Worm (Caenorhabditis elegans) whole organism, young adult: ENCODE data around the gene ndx-6.

Experiments used
- B0019.2 ChIP-seq: fragments of 200-800 bp; sonication (Bioruptor generic); conservative IDR thresholded peaks from 2 replicates; pipeline ENCODE4 v1.3.6; 2022; ENCODE audit warnings: missing genetic modification reagents, missing genetic modification characterization, missing compliant biosample characterization
- B0035.1 ChIP-seq: sonication (generic microtip); optimal IDR thresholded peaks from 2 replicates; lab custom pipeline; 2016; ENCODE audit warnings: missing genetic modification characterization, mild to moderate bottlenecking, missing compliant biosample characterization, missing genotype, missing genetic modification reagents
- C06A6.2 ChIP-seq: fragments of 200-800 bp; sonication (Bioruptor generic); conservative IDR thresholded peaks from 2 replicates; pipeline ENCODE4 v1.3.6; 2022; ENCODE audit warnings: missing genetic modification characterization, missing compliant biosample characterization
- D2030.7 ChIP-seq: fragments of 200-800 bp; sonication (Bioruptor generic); IDR thresholded peaks from 2 replicates; pipeline ENCODE4 v1.3.6; 2022; ENCODE audit warnings: missing genetic modification reagents, missing genetic modification characterization, missing compliant biosample characterization
- F33H1.4 ChIP-seq: fragments of 200-800 bp; sonication (Bioruptor generic); IDR thresholded peaks from 2 replicates; pipeline ENCODE4 v1.3.6; 2022; ENCODE audit warnings: missing genetic modification reagents, missing genetic modification characterization, missing compliant biosample characterization
- F39B2.1 ChIP-seq: fragments of 200-800 bp; sonication (Bioruptor generic); IDR thresholded peaks from 2 replicates; pipeline ENCODE4 v1.3.6; 2022; ENCODE audit warnings: missing genetic modification reagents, missing genetic modification characterization, missing compliant biosample characterization
- K12H6.12 ChIP-seq: fragments of 200-800 bp; sonication (Bioruptor generic); optimal IDR thresholded peaks from 2 replicates; lab custom pipeline; 2018; ENCODE audit warnings: mild to moderate bottlenecking, missing genetic modification characterization, missing compliant biosample characterization
- Y53G8AR.9 ChIP-seq: fragments of 200-800 bp; sonication (Bioruptor generic); conservative IDR thresholded peaks from 2 replicates; pipeline ENCODE4 v1.3.6; 2022; ENCODE audit warnings: missing genetic modification reagents, missing genetic modification characterization, missing compliant biosample characterization
- Y67H2A.10 ChIP-seq: fragments of 200-800 bp; sonication (Bioruptor generic); conservative IDR thresholded peaks from 2 replicates; pipeline ENCODE4 v1.3.6; 2022; ENCODE audit warnings: missing genetic modification reagents, missing genetic modification characterization, missing compliant biosample characterization
- Y79H2A.3 ChIP-seq: fragments of 200-800 bp; sonication (Bioruptor generic); conservative IDR thresholded peaks from 2 replicates; pipeline ENCODE4 v1.3.6; 2022; ENCODE audit warnings: missing genetic modification reagents, missing genetic modification characterization, missing compliant biosample characterization
- Y95B8A.8 ChIP-seq: fragments of 200-800 bp; sonication (Bioruptor generic); IDR thresholded peaks from 2 replicates; pipeline ENCODE4 v1.3.6; 2022; ENCODE audit warnings: missing genetic modification reagents, missing genetic modification characterization, missing compliant biosample characterization
- atf-7 ChIP-seq: sonication (generic microtip); optimal IDR thresholded peaks from 2 replicates; lab custom pipeline; 2017; ENCODE audit warnings: mild to moderate bottlenecking, missing genetic modification characterization, missing compliant biosample characterization
- athp-1 ChIP-seq: sonication (generic microtip); optimal IDR thresholded peaks from 2 replicates; lab custom pipeline; 2017; ENCODE audit warnings: mild to moderate bottlenecking, missing genetic modification characterization, missing compliant biosample characterization
- attf-3 ChIP-seq: fragments of 200-800 bp; sonication (Bioruptor generic); conservative IDR thresholded peaks from 2 replicates; pipeline ENCODE4 v1.3.6; 2022; ENCODE audit warnings: missing genetic modification reagents, missing genetic modification characterization, missing compliant biosample characterization
- attf-5 ChIP-seq: fragments of 200-800 bp; sonication (Bioruptor generic); optimal IDR thresholded peaks from 2 replicates; lab custom pipeline; 2018; ENCODE audit warnings: mild to moderate bottlenecking, missing genetic modification characterization, missing compliant biosample characterization
- attf-6 ChIP-seq: fragments of 200-800 bp; sonication (Bioruptor generic); IDR thresholded peaks from 2 replicates; pipeline ENCODE4 v1.3.6; 2022; ENCODE audit warnings: missing genetic modification reagents, missing genetic modification characterization, missing compliant biosample characterization
- bed-2 ChIP-seq: fragments of 200-800 bp; sonication (Bioruptor generic); IDR thresholded peaks from 2 replicates; pipeline ENCODE4 v1.3.6; 2022; ENCODE audit warnings: missing genetic modification reagents, missing genetic modification characterization, missing compliant biosample characterization
- cebp-2 ChIP-seq: fragments of 200-800 bp; sonication (Bioruptor generic); IDR thresholded peaks from 2 replicates; pipeline ENCODE4 v1.3.6; 2022; ENCODE audit warnings: missing genetic modification characterization, missing compliant biosample characterization
- ceh-91 ChIP-seq: fragments of 200-800 bp; sonication (Bioruptor generic); IDR thresholded peaks from 2 replicates; pipeline ENCODE4 v1.3.6; 2022; ENCODE audit warnings: missing genetic modification reagents, missing genetic modification characterization, missing compliant biosample characterization
- dpl-1 ChIP-seq: fragments of 150-350 bp; optimal IDR thresholded peaks from 2 replicates; lab custom pipeline; 2014; ENCODE audit warnings: missing biosample characterization, missing genetic modification reagents, missing genetic modification characterization
- efl-1 ChIP-seq: fragments of 150-350 bp; optimal IDR thresholded peaks from 2 replicates; lab custom pipeline; 2014; ENCODE audit warnings: missing biosample characterization, missing genetic modification reagents, missing genetic modification characterization
- egl-44 ChIP-seq: fragments of 200-800 bp; sonication (Bioruptor generic); IDR thresholded peaks from 2 replicates; pipeline ENCODE4 v1.3.6; 2022; ENCODE audit warnings: missing genetic modification reagents, missing genetic modification characterization, missing compliant biosample characterization
- ekl-4 ChIP-seq: fragments of 200-800 bp; sonication (Bioruptor generic); IDR thresholded peaks from 2 replicates; pipeline ENCODE4 v1.3.6; 2022; ENCODE audit warnings: missing genetic modification reagents, missing genetic modification characterization, missing compliant biosample characterization
- him-1 ChIP-seq: sonication (generic microtip); optimal IDR thresholded peaks from 2 replicates; lab custom pipeline; 2016; ENCODE audit warnings: missing genotype, missing genetic modification reagents, missing genetic modification characterization, missing compliant biosample characterization
- hrde-1 ChIP-seq: sonication (generic microtip); optimal IDR thresholded peaks from 2 replicates; lab custom pipeline; 2016; ENCODE audit warnings: missing genetic modification characterization, mild to moderate bottlenecking, missing compliant biosample characterization, moderate library complexity, missing genotype, missing genetic modification reagents, borderline replicate concordance
- lag-1 ChIP-seq: fragments of 200-800 bp; sonication (Bioruptor generic); IDR thresholded peaks from 2 replicates; pipeline ENCODE4 v1.3.6; 2022; ENCODE audit warnings: missing genetic modification reagents, missing genetic modification characterization, missing compliant biosample characterization
- let-526 ChIP-seq: fragments of 200-800 bp; sonication (Bioruptor generic); IDR thresholded peaks from 2 replicates; pipeline ENCODE4 v1.3.6; 2022; ENCODE audit warnings: missing genetic modification reagents, missing genetic modification characterization, missing compliant biosample characterization
- let-607 ChIP-seq, 2 experiments: fragments of 200-800 bp in 1 of 2; sonication (Bioruptor generic) in 1 of 2; sonication (generic microtip) in 1 of 2; optimal IDR thresholded peaks; 2 replicates each; lab custom pipeline; 2016 to 2018; ENCODE audit warnings: mild to moderate bottlenecking in 2 of 2, missing compliant biosample characterization in 2 of 2, missing genetic modification characterization in 2 of 2, moderate library complexity in 2 of 2, missing genotype in 1 of 2
- lin-40 ChIP-seq: sonication (generic microtip); optimal IDR thresholded peaks from 2 replicates; lab custom pipeline; 2016; ENCODE audit warnings: missing genetic modification characterization, mild to moderate bottlenecking, missing compliant biosample characterization, missing genotype, missing genetic modification reagents
- lir-1 ChIP-seq: fragments of 200-800 bp; sonication (Bioruptor generic); conservative IDR thresholded peaks from 2 replicates; pipeline ENCODE4 v1.3.6; 2022; ENCODE audit warnings: missing genetic modification reagents, missing genetic modification characterization, missing compliant biosample characterization
- lsy-27 ChIP-seq: sonication (generic microtip); optimal IDR thresholded peaks from 2 replicates; lab custom pipeline; 2017; ENCODE audit warnings: missing genetic modification characterization, mild to moderate bottlenecking, missing compliant biosample characterization, antibody characterized with exemption, missing genotype, borderline replicate concordance; ENCODE audit not compliant: insufficient read depth
- madf-3 ChIP-seq: fragments of 200-800 bp; sonication (Bioruptor generic); IDR thresholded peaks from 2 replicates; pipeline ENCODE4 v1.3.6; 2022; ENCODE audit warnings: missing genetic modification reagents, missing genetic modification characterization, missing compliant biosample characterization
- madf-6 ChIP-seq: fragments of 200-800 bp; sonication (Bioruptor generic); IDR thresholded peaks from 2 replicates; pipeline ENCODE4 v1.3.6; 2022; ENCODE audit warnings: missing genetic modification reagents, missing genetic modification characterization, missing compliant biosample characterization
- mcd-1 ChIP-seq: fragments of 200-800 bp; sonication (Bioruptor generic); IDR thresholded peaks from 2 replicates; pipeline ENCODE4 v1.3.6; 2022; ENCODE audit warnings: missing genetic modification reagents, missing genetic modification characterization, missing compliant biosample characterization
- nfya-1 ChIP-seq: sonication (generic microtip); optimal IDR thresholded peaks from 2 replicates; lab custom pipeline; 2017; ENCODE audit warnings: antibody characterized with exemption, missing compliant biosample characterization, missing genetic modification characterization, borderline replicate concordance; ENCODE audit not compliant: insufficient read depth
- nfyb-1 ChIP-seq: fragments of 200-800 bp; sonication (Bioruptor generic); IDR thresholded peaks from 2 replicates; pipeline ENCODE4 v1.3.6; 2022; ENCODE audit warnings: missing genetic modification reagents, missing genetic modification characterization, missing compliant biosample characterization
- nhr-27 ChIP-seq: fragments of 200-800 bp; sonication (Bioruptor generic); optimal IDR thresholded peaks from 2 replicates; lab custom pipeline; 2018; ENCODE audit warnings: mild to moderate bottlenecking, missing genetic modification characterization, moderate library complexity, missing compliant biosample characterization
- pbrm-1 ChIP-seq: fragments of 200-800 bp; sonication (Bioruptor generic); IDR thresholded peaks from 2 replicates; pipeline ENCODE4 v1.3.6; 2022; ENCODE audit warnings: missing genetic modification reagents, missing genetic modification characterization, missing compliant biosample characterization
- rcor-1 ChIP-seq: fragments of 200-800 bp; sonication (Bioruptor generic); IDR thresholded peaks from 2 replicates; pipeline ENCODE4 v1.3.6; 2022; ENCODE audit warnings: missing genetic modification reagents, missing genetic modification characterization, missing compliant biosample characterization
- repo-1 ChIP-seq: sonication (generic microtip); optimal IDR thresholded peaks from 2 replicates; lab custom pipeline; 2017; ENCODE audit warnings: mild to moderate bottlenecking, missing genetic modification characterization, missing compliant biosample characterization
- rpc-1 ChIP-seq, 2 experiments: fragments of 150-350 bp in 1 of 2; sonication (generic microtip) in 1 of 2; optimal IDR thresholded peaks; 2 replicates each; lab custom pipeline; 2014 to 2018; ENCODE audit warnings: missing biosample characterization in 1 of 2, missing genetic modification characterization in 1 of 2, missing genetic modification reagents in 1 of 2, missing genotype in 1 of 2
- snpc-1.1 ChIP-seq: sonication (generic microtip); optimal IDR thresholded peaks from 2 replicates; lab custom pipeline; 2017; ENCODE audit warnings: missing genetic modification characterization, mild to moderate bottlenecking, missing compliant biosample characterization, antibody characterized with exemption, moderate library complexity, missing genotype, missing genetic modification reagents; ENCODE audit not compliant: insufficient read depth
- snpc-3.4 ChIP-seq: sonication (generic microtip); optimal IDR thresholded peaks from 2 replicates; lab custom pipeline; 2017; ENCODE audit warnings: missing genetic modification characterization, mild to moderate bottlenecking, missing compliant biosample characterization, antibody characterized with exemption, moderate library complexity, missing genotype, missing genetic modification reagents
- zim-3 ChIP-seq: sonication (generic microtip); optimal IDR thresholded peaks from 2 replicates; lab custom pipeline; 2017; ENCODE audit warnings: mild to moderate bottlenecking, missing genetic modification characterization, moderate library complexity, missing compliant biosample characterization
- ztf-25 ChIP-seq: fragments of 200-800 bp; sonication (Bioruptor generic); IDR thresholded peaks from 2 replicates; pipeline ENCODE4 v1.3.6; 2022; ENCODE audit warnings: missing genetic modification reagents, missing genetic modification characterization, missing compliant biosample characterization

The ndx-6 gene

DNA sequence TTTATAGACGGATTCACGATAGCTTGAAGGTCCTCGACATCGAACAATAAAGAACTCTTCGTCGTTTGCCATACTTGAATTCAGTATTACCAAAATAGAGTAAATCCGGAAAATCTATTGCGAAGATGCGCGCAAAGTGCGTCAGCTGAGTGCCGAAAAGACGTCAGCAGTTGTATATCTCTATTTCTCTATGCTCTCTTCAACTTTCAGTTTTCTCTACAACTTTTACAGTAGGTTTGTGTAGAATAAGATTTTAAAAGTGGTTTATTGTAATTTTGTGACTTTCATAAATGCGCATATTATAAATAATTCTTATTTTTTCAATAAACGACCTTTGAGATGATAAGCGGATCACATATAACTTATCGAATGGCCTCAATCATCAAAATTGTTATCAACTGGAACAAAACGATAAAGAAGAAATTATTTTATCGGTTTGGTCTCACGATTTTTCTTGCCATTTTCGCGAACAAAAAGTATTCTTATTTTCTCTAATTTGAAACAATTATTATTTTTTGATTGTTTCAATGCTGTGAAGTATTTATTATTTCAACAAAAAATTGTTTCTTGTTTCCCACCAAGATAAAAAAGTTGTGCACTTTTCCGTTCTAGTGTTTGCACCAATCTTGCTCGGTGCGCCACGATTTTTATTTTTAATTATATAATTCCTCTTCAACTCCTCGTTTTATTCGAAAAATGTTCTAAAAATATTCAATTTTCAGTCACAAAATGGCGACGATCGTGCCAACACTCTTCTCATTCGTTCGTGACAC, 16.2 kb downstream of the ndx-6 start, which contains the start of the genes agt-2 and F09E5.3:
TSS of gene agt-2 (minus strand) at position 553 of the 773 bp plus-strand sequence.
TSS of gene F09E5.3 (plus strand) at position 723 of the 773 bp plus-strand sequence.
- TF ChIP-seq zim-3: no peak
- no peak for TF ChIP-seq lag-1
- no peak for TF ChIP-seq cebp-2
- TF ChIP-seq rcor-1 (GFP tag; lab: Robert Waterston, UW): peak; percentile 91
- peak; percentile 92 for TF ChIP-seq lin-40 (tag; lab: Kevin White, UChicago)
- TF ChIP-seq pbrm-1 (GFP tag; lab: Robert Waterston, UW): peak; percentile 86
- peak; percentile 82 for TF ChIP-seq madf-6
- TF ChIP-seq ceh-91 (GFP tag; lab: Robert Waterston, UW): peak; percentile 37; the same call in 1 of the 2 replicates
- TF ChIP-seq madf-3 (GFP tag; lab: Robert Waterston, UW): peak; percentile 86
- TF ChIP-seq attf-6 (GFP tag; lab: Robert Waterston, UW): no peak
- no peak for TF ChIP-seq him-1 (tag; lab: Kevin White, UChicago)
- peak; percentile 67 for TF ChIP-seq lir-1 (GFP tag; lab: Robert Waterston, UW)
- TF ChIP-seq K12H6.12 (tag; lab: Kevin White, UChicago): peak; percentile 75
- TF ChIP-seq Y67H2A.10: no peak
- peak; percentile 82 for TF ChIP-seq mcd-1 (GFP tag; lab: Robert Waterston, UW)
- no peak for TF ChIP-seq F39B2.1 (GFP tag; lab: Robert Waterston, UW)
- peak; percentile 56 for TF ChIP-seq repo-1 (tag; lab: Kevin White, UChicago)
- 0 out of 2 replicates have a peak, but pooled peaks have one; percentile 55 for TF ChIP-seq D2030.7 (GFP tag; lab: Robert Waterston, UW)
- TF ChIP-seq ekl-4 (GFP tag; lab: Robert Waterston, UW): peak; percentile 91
- TF ChIP-seq hrde-1 (tag; lab: Kevin White, UChicago): no peak
- peak; percentile 86 for TF ChIP-seq Y53G8AR.9 (GFP tag; lab: Robert Waterston, UW)
- no peak for TF ChIP-seq nfya-1
- TF ChIP-seq nfyb-1 (GFP tag; lab: Robert Waterston, UW): peak; percentile 77
- TF ChIP-seq attf-5: peak; percentile 92
- TF ChIP-seq attf-3 (GFP tag; lab: Robert Waterston, UW): peak; percentile 59
- TF ChIP-seq snpc-3.4: no peak
- TF ChIP-seq athp-1 (tag; lab: Kevin White, UChicago): peak; percentile 37
- peak; percentile 40 for TF ChIP-seq efl-1
- TF ChIP-seq let-607 (tag; optimal IDR thresholded peaks at IDR 0.05; lab: Kevin White, UChicago): peak; percentile 30 to 51
- TF ChIP-seq F33H1.4: peak; percentile 53
- TF ChIP-seq Y95B8A.8: no peak
- TF ChIP-seq bed-2 (GFP tag; lab: Robert Waterston, UW): no peak
- TF ChIP-seq let-526: no peak
- no peak for TF ChIP-seq B0035.1 (tag; lab: Kevin White, UChicago)
- TF ChIP-seq ztf-25: no peak
- TF ChIP-seq dpl-1 (GFP tag; lab: Kevin White, UChicago): peak; percentile 45
- TF ChIP-seq Y79H2A.3 (GFP tag; lab: Robert Waterston, UW): no peak
- no peak for TF ChIP-seq B0019.2 (GFP tag; lab: Robert Waterston, UW)
- no peak for TF ChIP-seq rpc-1 (optimal IDR thresholded peaks at IDR 0.05; lab: Kevin White, UChicago)
- no peak for TF ChIP-seq rpc-1 (tag; optimal IDR thresholded peaks at IDR 0.05; lab: Kevin White, UChicago)
- peak; percentile 75; the same call in 1 of the 2 replicates for TF ChIP-seq C06A6.2
- peak; percentile 7 for TF ChIP-seq snpc-1.1 (tag; lab: Kevin White, UChicago)
- TF ChIP-seq egl-44 (GFP tag; lab: Robert Waterston, UW): no peak
- peak; percentile 35 for TF ChIP-seq atf-7 (tag; lab: Kevin White, UChicago)
- TF ChIP-seq lsy-27 (tag; lab: Kevin White, UChicago): no peak
- no peak for TF ChIP-seq nhr-27 (tag; lab: Kevin White, UChicago)
